Worm (Caenorhabditis elegans) whole organism, late embryonic: ENCODE data around the gene spr-1.

ENCODE experiments used
- C08G9.2 ChIP-seq: sonication (generic microtip); optimal IDR thresholded peaks from 2 replicates; lab custom pipeline; 2016; ENCODE audit warnings: mild to moderate bottlenecking, missing genetic modification characterization, moderate library complexity, missing compliant biosample characterization
- C38D4.7 ChIP-seq: fragments of 200-800 bp; sonication (Bioruptor generic); optimal IDR thresholded peaks from 2 replicates; lab custom pipeline; 2018; ENCODE audit warnings: mild to moderate bottlenecking, missing genetic modification characterization, moderate library complexity, missing compliant biosample characterization
- F13H6.1 ChIP-seq: sonication (generic microtip); optimal IDR thresholded peaks from 2 replicates; lab custom pipeline; 2016; ENCODE audit warnings: missing genetic modification characterization, missing compliant biosample characterization
- K02D7.2 ChIP-seq: sonication (generic microtip); optimal IDR thresholded peaks from 2 replicates; lab custom pipeline; 2017; ENCODE audit warnings: mild to moderate bottlenecking, missing genetic modification characterization, missing compliant biosample characterization
- K09A11.1 ChIP-seq: sonication (generic microtip); optimal IDR thresholded peaks from 2 replicates; lab custom pipeline; 2017; ENCODE audit warnings: antibody characterized with exemption, mild to moderate bottlenecking, missing genetic modification characterization, missing compliant biosample characterization; ENCODE audit not compliant: insufficient read depth
- T23F11.4 ChIP-seq: fragments of 200-800 bp; sonication (Bioruptor generic); optimal IDR thresholded peaks from 2 replicates; lab custom pipeline; 2018; ENCODE audit warnings: mild to moderate bottlenecking, missing genetic modification characterization, missing compliant biosample characterization
- Y22D7AL.16 ChIP-seq: sonication (generic microtip); optimal IDR thresholded peaks from 2 replicates; lab custom pipeline; 2016; ENCODE audit warnings: missing genetic modification characterization, missing compliant biosample characterization
- ceh-18 ChIP-seq: sonication (generic microtip); optimal IDR thresholded peaks from 2 replicates; lab custom pipeline; 2016; ENCODE audit warnings: missing genetic modification characterization, missing compliant biosample characterization
- ceh-19 ChIP-seq: fragments of 200-800 bp; sonication (Bioruptor generic); optimal IDR thresholded peaks from 2 replicates; lab custom pipeline; 2018; ENCODE audit warnings: mild to moderate bottlenecking, missing genetic modification characterization, missing compliant biosample characterization
- ceh-24 ChIP-seq: sonication (generic microtip); optimal IDR thresholded peaks from 2 replicates; lab custom pipeline; 2016; ENCODE audit warnings: mild to moderate bottlenecking, missing genetic modification characterization, missing compliant biosample characterization
- ceh-31 ChIP-seq: sonication (generic microtip); optimal IDR thresholded peaks from 2 replicates; lab custom pipeline; 2016; ENCODE audit warnings: missing genetic modification characterization, missing compliant biosample characterization
- ceh-34 ChIP-seq: sonication (generic microtip); optimal IDR thresholded peaks from 2 replicates; lab custom pipeline; 2016; ENCODE audit warnings: mild to moderate bottlenecking, missing genetic modification characterization, missing compliant biosample characterization
- ceh-45 ChIP-seq: fragments of 200-800 bp; sonication (Bioruptor generic); IDR thresholded peaks from 2 replicates; pipeline ENCODE4 v1.3.6; 2022; ENCODE audit warnings: missing genetic modification reagents, missing genetic modification characterization, missing compliant biosample characterization
- ceh-48 ChIP-seq: sonication (generic microtip); optimal IDR thresholded peaks from 2 replicates; lab custom pipeline; 2016; ENCODE audit warnings: missing genetic modification characterization, inconsistent platforms, missing compliant biosample characterization
- dmd-4 ChIP-seq: sonication (generic microtip); optimal IDR thresholded peaks from 2 replicates; lab custom pipeline; 2016; ENCODE audit warnings: borderline replicate concordance, missing genetic modification characterization, missing compliant biosample characterization
- dve-1 ChIP-seq: sonication (generic microtip); optimal IDR thresholded peaks from 2 replicates; lab custom pipeline; 2017; ENCODE audit warnings: antibody characterized with exemption, mild to moderate bottlenecking, missing genetic modification characterization, missing compliant biosample characterization
- elt-2 ChIP-seq: sonication (generic microtip); optimal IDR thresholded peaks from 2 replicates; lab custom pipeline; 2016; ENCODE audit warnings: missing genetic modification reagents, missing genetic modification characterization, missing compliant biosample characterization
- elt-4 ChIP-seq: sonication (generic microtip); optimal IDR thresholded peaks from 2 replicates; lab custom pipeline; 2016; ENCODE audit warnings: missing genetic modification characterization, missing compliant biosample characterization
- ets-4 ChIP-seq: sonication (generic microtip); optimal IDR thresholded peaks from 2 replicates; lab custom pipeline; 2016; ENCODE audit warnings: missing genetic modification characterization, missing compliant biosample characterization
- eyg-1 ChIP-seq: sonication (generic microtip); optimal IDR thresholded peaks from 2 replicates; lab custom pipeline; 2016; ENCODE audit warnings: missing genotype, missing genetic modification characterization, missing compliant biosample characterization
- fax-1 ChIP-seq: sonication (generic microtip); optimal IDR thresholded peaks from 2 replicates; lab custom pipeline; 2016; ENCODE audit warnings: missing genotype, missing genetic modification characterization, missing compliant biosample characterization
- fkh-10 ChIP-seq: fragments of 150-350 bp; optimal IDR thresholded peaks from 2 replicates; lab custom pipeline; 2014; ENCODE audit warnings: missing biosample characterization, missing genetic modification reagents, missing genetic modification characterization
- fkh-6 ChIP-seq: sonication (generic microtip); optimal IDR thresholded peaks from 2 replicates; lab custom pipeline; 2016; ENCODE audit warnings: missing genetic modification characterization, missing compliant biosample characterization
- gmeb-2 ChIP-seq: sonication (generic microtip); optimal IDR thresholded peaks from 2 replicates; lab custom pipeline; 2016; ENCODE audit warnings: missing genetic modification characterization, inconsistent platforms, missing compliant biosample characterization
- hlh-30 ChIP-seq: sonication (generic microtip); optimal IDR thresholded peaks from 2 replicates; lab custom pipeline; 2017; ENCODE audit warnings: antibody characterized with exemption, missing genetic modification characterization, missing compliant biosample characterization; ENCODE audit not compliant: insufficient read depth
- hlh-8 ChIP-seq: sonication (generic microtip); optimal IDR thresholded peaks from 2 replicates; lab custom pipeline; 2016; ENCODE audit warnings: missing genotype, missing genetic modification characterization, missing compliant biosample characterization
- lin-11 ChIP-seq: fragments of 200-800 bp; sonication (Bioruptor generic); optimal IDR thresholded peaks from 2 replicates; lab custom pipeline; 2018; ENCODE audit warnings: mild to moderate bottlenecking, missing genetic modification characterization, missing compliant biosample characterization
- madf-2 ChIP-seq: sonication (generic microtip); optimal IDR thresholded peaks from 2 replicates; lab custom pipeline; 2017; ENCODE audit warnings: missing genetic modification characterization, missing compliant biosample characterization
- mec-3 ChIP-seq: sonication (generic microtip); optimal IDR thresholded peaks from 2 replicates; lab custom pipeline; 2016; ENCODE audit warnings: borderline replicate concordance, missing genetic modification characterization, missing compliant biosample characterization
- nfya-1 ChIP-seq: sonication (generic microtip); optimal IDR thresholded peaks from 2 replicates; lab custom pipeline; 2017; ENCODE audit warnings: missing genetic modification characterization, mild to moderate bottlenecking, missing compliant biosample characterization, antibody characterized with exemption, moderate library complexity
- odd-2 ChIP-seq: sonication (generic microtip); optimal IDR thresholded peaks from 2 replicates; lab custom pipeline; 2017; ENCODE audit warnings: antibody characterized with exemption, mild to moderate bottlenecking, missing genetic modification characterization, missing compliant biosample characterization
- pha-2 ChIP-seq: sonication (generic microtip); optimal IDR thresholded peaks from 2 replicates; lab custom pipeline; 2017; ENCODE audit warnings: mild to moderate bottlenecking, missing genetic modification characterization, missing compliant biosample characterization
- pqm-1 ChIP-seq: sonication (generic microtip); optimal IDR thresholded peaks from 2 replicates; lab custom pipeline; 2016; ENCODE audit warnings: missing genetic modification characterization, missing compliant biosample characterization
- pros-1 ChIP-seq: fragments of 150-350 bp; optimal IDR thresholded peaks from 2 replicates; lab custom pipeline; 2014; ENCODE audit warnings: missing biosample characterization, missing genetic modification reagents, missing genetic modification characterization
- sdc-2 ChIP-seq: sonication (generic microtip); optimal IDR thresholded peaks from 2 replicates; lab custom pipeline; 2016; ENCODE audit warnings: missing genotype, missing genetic modification characterization, missing compliant biosample characterization
- sox-2 ChIP-seq: fragments of 200-800 bp; sonication (Bioruptor generic); IDR thresholded peaks from 2 replicates; pipeline ENCODE4 v1.3.6; 2022; ENCODE audit warnings: missing genetic modification reagents, missing genetic modification characterization, missing compliant biosample characterization
- syd-9 ChIP-seq: sonication (generic microtip); optimal IDR thresholded peaks from 2 replicates; lab custom pipeline; 2016; ENCODE audit warnings: mild to moderate bottlenecking, missing genetic modification characterization, moderate library complexity, missing compliant biosample characterization
- tbx-2 ChIP-seq: sonication (generic microtip); optimal IDR thresholded peaks from 2 replicates; lab custom pipeline; 2016; ENCODE audit warnings: missing genetic modification characterization, missing compliant biosample characterization
- unc-3 ChIP-seq, 2 experiments: fragments of 200-800 bp in 1 of 2; sonication (Bioruptor generic) in 1 of 2; sonication (generic microtip) in 1 of 2; conservative IDR thresholded peaks in 1 of 2; optimal IDR thresholded peaks in 1 of 2; 2 replicates each; pipeline versions ENCODE4 v1.3.6 to Lab custom; 2016 to 2022; ENCODE audit warnings: missing compliant biosample characterization in 2 of 2, missing genetic modification characterization in 2 of 2, missing genetic modification reagents in 1 of 2
- unc-42 ChIP-seq: sonication (generic microtip); optimal IDR thresholded peaks from 2 replicates; lab custom pipeline; 2016; ENCODE audit warnings: missing genotype, missing genetic modification characterization, missing compliant biosample characterization
- unc-55 ChIP-seq: sonication (generic microtip); optimal IDR thresholded peaks from 2 replicates; lab custom pipeline; 2017; ENCODE audit warnings: missing biosample characterization, missing genetic modification reagents, missing genetic modification characterization
- zip-5 ChIP-seq: sonication (generic microtip); optimal IDR thresholded peaks from 2 replicates; lab custom pipeline; 2016; ENCODE audit warnings: missing genetic modification characterization, missing compliant biosample characterization

The spr-1 gene

DNA sequence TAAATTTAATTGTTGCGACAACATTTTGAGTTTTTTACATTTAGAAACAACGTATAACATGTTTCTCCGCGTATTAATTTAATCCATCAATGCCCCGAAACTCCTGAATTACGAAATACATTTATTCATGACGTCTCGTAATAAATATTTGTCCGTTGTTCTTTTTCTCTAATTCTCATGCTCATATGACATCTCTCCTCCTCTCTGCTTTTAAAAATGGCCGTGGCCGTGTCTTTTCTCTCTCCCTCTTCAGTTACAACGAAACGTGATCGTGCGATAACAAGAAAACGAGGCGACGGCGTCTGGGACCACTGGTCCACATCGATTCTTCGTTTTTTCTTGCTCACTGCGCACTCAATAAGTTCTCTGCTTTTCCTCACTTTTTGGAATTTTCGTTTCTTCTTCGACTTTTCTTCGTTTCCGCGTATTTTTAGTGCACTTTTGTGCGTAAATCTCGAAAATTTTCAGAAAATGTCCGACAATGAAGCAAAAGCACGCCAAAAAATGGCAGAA, 1.1 kb upstream of the spr-1 start, which contains the start of gene snap-1:
Gene snap-1, plus strand, starts transcription at position 463 of the 513 bp plus-strand sequence.
- TF ChIP-seq ceh-34, result peak; percentile 21
- TF ChIP-seq unc-42 (tag; lab: Kevin White, UChicago), result peak; percentile 76
- TF ChIP-seq unc-55 (GFP tag; lab: Kevin White, UChicago), result peak; percentile 72
- peak; percentile 41 for TF ChIP-seq ceh-31 (tag; lab: Kevin White, UChicago)
- TF ChIP-seq syd-9 (tag; lab: Kevin White, UChicago), result no peak
- TF ChIP-seq ceh-45, result no peak
- no peak for TF ChIP-seq fkh-10 (GFP tag; lab: Kevin White, UChicago)
- peak; percentile 8 for TF ChIP-seq pros-1
- peak; percentile 4 for TF ChIP-seq tbx-2
- TF ChIP-seq ceh-18, result peak; percentile 9
- TF ChIP-seq hlh-30, result peak; percentile 77
- TF ChIP-seq nfya-1 (tag; lab: Kevin White, UChicago), result peak; percentile 26
- TF ChIP-seq ceh-48, result peak; percentile 48
- no peak for TF ChIP-seq Y22D7AL.16 (tag; lab: Kevin White, UChicago)

DNA sequence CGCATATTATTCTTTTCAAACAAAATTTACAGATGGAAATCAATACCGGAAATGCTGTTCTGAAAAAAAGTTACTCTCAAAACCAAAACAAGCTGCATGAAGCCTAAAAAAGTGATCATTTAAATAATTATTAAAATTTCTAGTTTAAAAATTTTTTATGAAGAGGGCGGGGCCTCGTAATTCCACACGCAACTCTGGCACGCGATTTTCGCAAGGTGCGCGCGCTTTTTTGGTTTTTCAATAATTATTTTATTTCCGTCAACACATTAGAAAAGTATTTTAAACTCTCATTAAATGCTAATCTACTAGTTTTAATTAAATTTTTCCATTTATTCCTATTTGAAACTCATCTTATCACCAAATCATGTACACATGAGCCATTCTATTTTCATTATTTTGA, 567 bp upstream of the spr-1 start:
- no peak for TF ChIP-seq pha-2 (tag; lab: Kevin White, UChicago)
- TF ChIP-seq ceh-24 (tag; lab: Kevin White, UChicago), result no peak
- no peak for TF ChIP-seq dmd-4 (tag; lab: Kevin White, UChicago)
- TF ChIP-seq K02D7.2 (tag; lab: Kevin White, UChicago), result no peak
- no peak for TF ChIP-seq unc-42 (tag; lab: Kevin White, UChicago)
- no peak for TF ChIP-seq hlh-30
- no peak for TF ChIP-seq hlh-8 (tag; lab: Kevin White, UChicago)
- TF ChIP-seq tbx-2, result no peak
- no peak for TF ChIP-seq K09A11.1 (tag; lab: Kevin White, UChicago)
- TF ChIP-seq T23F11.4 (GFP tag; lab: Kevin White, UChicago), result no peak
- no peak for TF ChIP-seq ceh-48
- no peak for TF ChIP-seq F13H6.1 (tag; lab: Kevin White, UChicago)
- TF ChIP-seq ceh-19 (GFP tag; lab: Kevin White, UChicago), result no peak
- no peak for TF ChIP-seq madf-2 (tag; lab: Kevin White, UChicago)
- TF ChIP-seq elt-4, result no peak
- no peak for TF ChIP-seq zip-5 (tag; lab: Kevin White, UChicago)
- TF ChIP-seq sdc-2, result no peak

DNA sequence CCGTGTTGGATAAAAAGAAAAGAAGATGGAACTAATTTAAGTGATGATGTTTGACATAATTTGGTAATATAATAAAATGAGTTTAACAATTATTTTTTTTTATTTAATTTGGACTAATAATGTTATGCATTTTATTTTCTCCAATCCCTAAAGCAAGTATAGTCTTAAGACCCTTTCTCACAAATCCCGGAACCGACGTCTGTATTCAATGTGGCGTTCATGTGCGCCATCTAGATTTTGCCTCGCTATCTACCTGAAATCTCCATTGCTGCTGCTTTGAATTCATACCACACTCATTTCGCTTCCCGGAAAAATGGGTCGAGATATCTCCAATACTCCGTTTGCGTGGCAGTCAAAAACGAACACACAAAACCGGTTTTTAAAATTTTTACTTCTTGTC, 5.8 kb downstream of the spr-1 start, which contains the start of gene D1014.5:
Gene D1014.5, plus strand, starts transcription at position 301 of the 400 bp plus-strand sequence.
- TF ChIP-seq mec-3 (no peak), gmeb-2 (tag; lab: Kevin White, UChicago) (no peak), ceh-45 (no peak), eyg-1 (tag; lab: Kevin White, UChicago) (no peak), ceh-18 (no peak), dve-1 (tag; lab: Kevin White, UChicago) (no peak), K09A11.1 (tag; lab: Kevin White, UChicago) (no peak), unc-3 (GFP tag; conservative IDR thresholded peaks at IDR 0.05; lab: Robert Waterston, UW) (no peak), unc-3 (tag; optimal IDR thresholded peaks at IDR 0.05; lab: Kevin White, UChicago) (no peak), pqm-1 (tag; lab: Kevin White, UChicago) (no peak), fax-1 (tag; lab: Kevin White, UChicago) (no peak), elt-2 (tag; lab: Kevin White, UChicago) (no peak), sox-2 (no peak)
- TF ChIP-seq, all 69 proteins: peak for 0

DNA sequence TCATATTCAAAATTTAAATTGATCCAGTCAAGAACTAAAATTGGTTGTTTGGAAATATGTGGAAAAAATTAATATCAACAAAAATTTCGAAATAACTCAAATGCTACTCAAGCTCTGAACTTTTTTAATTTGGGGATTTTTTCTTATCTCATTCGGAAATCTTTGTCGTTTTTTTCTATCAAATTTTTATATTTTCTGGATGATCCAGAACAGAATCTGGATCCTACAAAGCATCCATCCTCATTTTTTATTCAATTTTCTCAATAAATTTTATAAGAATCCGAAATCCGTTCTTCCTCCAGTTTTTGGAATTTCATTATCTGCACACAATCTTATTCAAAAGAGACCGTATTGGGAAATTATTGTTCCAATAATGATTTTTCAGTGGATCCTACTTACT, 8.3 kb downstream of the spr-1 start, which contains the start of gene D1014.6:
Gene D1014.6, plus strand, starts transcription at position 301 of the 400 bp plus-strand sequence.
- TF ChIP-seq odd-2 (no peak), elt-4 (no peak), C38D4.7 (GFP tag; lab: Kevin White, UChicago) (no peak), T23F11.4 (GFP tag; lab: Kevin White, UChicago) (no peak), lin-11 (tag; lab: Kevin White, UChicago) (no peak), ets-4 (no peak), pros-1 (no peak), hlh-30 (no peak), unc-55 (GFP tag; lab: Kevin White, UChicago) (no peak), fkh-6 (no peak), C08G9.2 (no peak)
